Fruit fly (Drosophila melanogaster): ENCODE data around the gene CG18063.

DNA sequence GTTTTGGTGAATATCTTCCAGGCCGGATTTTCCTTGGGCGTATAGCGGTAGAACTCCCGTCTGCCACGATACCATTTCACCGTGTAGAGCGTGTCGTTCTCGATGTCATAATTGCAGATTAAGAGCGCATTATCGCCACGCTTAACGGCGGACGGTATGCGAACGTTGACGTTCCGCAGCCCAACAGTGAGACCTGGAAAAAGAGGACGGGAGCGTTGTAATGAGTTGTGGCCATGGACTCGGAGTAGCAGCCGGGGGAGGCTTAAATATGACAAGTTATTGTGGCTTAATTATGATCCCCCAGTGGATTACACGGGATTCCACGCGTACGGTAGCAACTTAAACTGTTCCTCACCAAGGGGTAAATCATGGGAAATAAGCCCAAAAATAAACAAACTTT is 49.6 kb upstream of the CG18063 start:
- TF ChIP-seq usp (GFP tag; optimal IDR thresholded peaks at IDR 0.05) (no peak), pan (optimal IDR thresholded peaks at IDR 0.05) (no peak), CG8478 (optimal IDR thresholded peaks at IDR 0.05) (no peak), psq (optimal IDR thresholded peaks at IDR 0.05) (no peak), EcR (GFP tag; optimal IDR thresholded peaks at IDR 0.05) (no peak)
